Worm (Caenorhabditis elegans): ENCODE data around the gene Y34B4A.4.

Y34B4A.4 gene

DNA sequence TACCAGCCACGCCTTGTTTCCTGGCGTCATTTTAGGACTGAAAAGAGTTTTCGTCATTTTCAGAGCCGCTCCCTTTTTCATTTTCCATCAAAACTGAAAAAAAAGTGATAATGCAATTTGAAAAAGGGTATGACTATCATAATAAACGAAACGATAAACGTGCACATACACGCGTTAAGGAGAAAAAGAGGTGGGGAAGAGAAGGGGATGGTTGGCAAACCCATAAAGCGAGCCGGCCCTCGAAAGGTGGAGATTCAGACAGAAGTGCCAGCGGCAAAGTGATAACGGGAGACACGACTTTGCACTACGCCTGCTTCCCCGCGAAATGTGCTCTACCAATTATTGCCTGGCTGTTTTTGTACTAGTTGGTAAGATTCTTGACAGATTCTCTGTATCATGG is 11.3 kb upstream of the Y34B4A.4 start, which contains the start of gene nspg-14:
TSS of gene nspg-14 (plus strand) at position 250 of the 400 bp plus-strand sequence.
- no peak for TF ChIP-seq fkh-10 (GFP tag; optimal IDR thresholded peaks at IDR 0.05)
- TF ChIP-seq pha-4 (tag; optimal IDR thresholded peaks at IDR 0.05): peak; percentile 32
- TF ChIP-seq skn-1 (tag; optimal IDR thresholded peaks at IDR 0.05): no peak
- TF ChIP-seq ztf-4 (tag; optimal IDR thresholded peaks at IDR 0.05): no peak
- TF ChIP-seq elt-2 (tag; optimal IDR thresholded peaks at IDR 0.05): peak; percentile 84
- TF ChIP-seq pqm-1 (tag; optimal IDR thresholded peaks at IDR 0.05): peak; percentile 72

DNA sequence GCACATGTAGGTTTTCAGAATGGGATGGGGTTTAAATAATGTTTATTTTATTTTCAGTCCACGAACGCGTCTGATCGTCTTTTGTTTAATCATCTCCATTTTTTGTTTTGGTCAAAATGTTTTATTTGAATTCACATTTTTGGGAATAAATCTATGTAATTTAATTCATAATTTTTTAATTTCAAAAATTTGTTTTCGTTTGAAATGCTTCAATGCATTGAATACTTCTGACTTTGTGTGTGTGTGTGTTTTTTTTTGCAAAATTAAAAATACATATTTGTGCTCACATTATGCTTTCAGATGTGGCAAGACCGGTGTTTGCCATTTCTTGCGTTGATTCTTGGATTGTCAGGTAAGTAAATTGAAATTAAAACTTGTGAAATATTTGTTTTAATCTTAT is 9.2 kb upstream of the Y34B4A.4 start, which contains the start of gene nspg-13:
TSS of gene nspg-13 (plus strand) at position 301 of the 400 bp plus-strand sequence.
- TF ChIP-seq ama-1 (optimal IDR thresholded peaks at IDR 0.05) (no peak), daf-12 (tag; optimal IDR thresholded peaks at IDR 0.05) (no peak), mdl-1 (tag; optimal IDR thresholded peaks at IDR 0.05) (no peak), aly-2 (tag; optimal IDR thresholded peaks at IDR 0.05) (no peak), zag-1 (tag; optimal IDR thresholded peaks at IDR 0.05) (no peak), ceh-82 (tag; optimal IDR thresholded peaks at IDR 0.05) (no peak), nhr-76 (tag; optimal IDR thresholded peaks at IDR 0.05) (no peak), sea-2 (GFP tag; optimal IDR thresholded peaks at IDR 0.05) (no peak), hmg-11 (tag; optimal IDR thresholded peaks at IDR 0.05) (no peak), ceh-9 (tag; optimal IDR thresholded peaks at IDR 0.05) (no peak), elt-2 (tag; optimal IDR thresholded peaks at IDR 0.05) (no peak), lin-39 (tag; optimal IDR thresholded peaks at IDR 0.05) (no peak), nhr-23 (tag; optimal IDR thresholded peaks at IDR 0.05) (no peak), ZK546.5 (tag; optimal IDR thresholded peaks at IDR 0.05) (no peak), fkh-2 (tag; optimal IDR thresholded peaks at IDR 0.05) (no peak), nhr-25 (tag; optimal IDR thresholded peaks at IDR 0.05) (no peak), R02D3.7 (tag; optimal IDR thresholded peaks at IDR 0.05) (no peak), elt-1 (tag; optimal IDR thresholded peaks at IDR 0.05) (no peak), nhr-28 (tag; optimal IDR thresholded peaks at IDR 0.05) (no peak), jun-1 (tag; optimal IDR thresholded peaks at IDR 0.05) (no peak)

DNA sequence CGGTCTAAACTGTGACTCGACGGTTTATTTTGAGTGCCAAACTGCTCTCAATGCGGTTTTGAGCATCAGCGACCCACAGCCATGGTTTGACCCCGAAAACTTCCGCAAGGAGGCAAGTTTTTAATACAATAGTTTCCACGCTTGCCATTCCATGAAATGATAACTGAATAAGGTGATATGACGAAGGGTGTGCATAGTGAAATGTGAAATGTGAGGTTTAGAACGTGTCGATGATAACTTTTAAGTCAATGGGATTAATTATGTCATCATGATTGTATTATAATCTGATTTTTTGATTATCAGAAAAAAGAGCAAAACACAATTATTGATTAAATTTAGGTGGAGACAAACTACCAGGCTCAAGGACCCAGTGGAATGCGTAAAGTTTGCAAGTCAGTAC is 8.8 kb upstream of the Y34B4A.4 start:
- TF ChIP-seq elt-2 (tag; optimal IDR thresholded peaks at IDR 0.05): peak; percentile 73
- TF ChIP-seq sea-2 (GFP tag; optimal IDR thresholded peaks at IDR 0.05): no peak

DNA sequence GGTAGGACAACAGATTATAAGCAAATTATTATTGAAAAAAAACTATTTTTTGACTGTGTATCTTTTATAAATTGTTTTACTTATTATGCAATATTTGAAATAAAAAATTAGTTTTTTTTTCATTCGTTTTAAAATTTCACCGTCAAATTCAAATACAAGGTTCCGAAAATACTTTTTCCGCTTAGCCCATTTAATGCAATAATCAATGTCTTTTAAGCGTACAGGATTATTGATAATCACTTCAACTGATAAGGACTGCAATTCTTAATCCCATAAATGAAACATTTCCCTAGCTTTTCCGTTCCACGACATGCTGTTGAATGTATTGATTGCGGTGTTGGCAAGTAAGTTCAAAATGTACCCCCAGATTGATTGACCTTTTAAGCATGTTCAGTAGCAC is 7.1 kb upstream of the Y34B4A.4 start, which contains the start of gene nspg-12:
TSS of gene nspg-12 (plus strand) at position 301 of the 400 bp plus-strand sequence.
- TF ChIP-seq pqm-1 (tag; optimal IDR thresholded peaks at IDR 0.05) (no peak), elt-2 (tag; optimal IDR thresholded peaks at IDR 0.05) (peak; percentile 44)

DNA sequence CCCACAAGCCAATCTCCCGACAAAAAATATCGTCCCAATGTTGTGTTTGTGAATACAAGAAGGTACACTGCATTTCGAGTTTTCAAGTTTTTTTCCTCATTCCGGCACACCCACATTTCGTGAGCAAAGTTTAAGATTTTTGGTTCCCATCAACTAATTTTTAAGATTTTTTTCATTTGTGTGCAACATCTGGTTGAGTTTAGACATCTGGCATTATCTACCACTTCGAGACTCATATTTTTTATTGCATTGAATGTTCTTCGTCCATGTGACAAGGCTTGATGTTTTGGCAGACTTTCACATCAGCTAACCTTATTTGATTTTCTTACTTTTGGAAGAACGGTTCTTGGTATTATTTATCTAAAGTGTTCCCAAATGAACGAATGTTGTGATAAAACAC is 3.7 kb upstream of the Y34B4A.4 start:
- TF ChIP-seq eor-1 (tag; optimal IDR thresholded peaks at IDR 0.05) (no peak), egl-27 (tag; optimal IDR thresholded peaks at IDR 0.05) (no peak), ceh-82 (tag; optimal IDR thresholded peaks at IDR 0.05) (no peak), ama-1 (optimal IDR thresholded peaks at IDR 0.05) (no peak), aly-2 (tag; optimal IDR thresholded peaks at IDR 0.05) (no peak), elt-1 (tag; optimal IDR thresholded peaks at IDR 0.05) (no peak), nhr-11 (tag; optimal IDR thresholded peaks at IDR 0.05) (no peak), fkh-2 (tag; optimal IDR thresholded peaks at IDR 0.05) (no peak), ztf-4 (tag; optimal IDR thresholded peaks at IDR 0.05) (no peak), daf-12 (tag; optimal IDR thresholded peaks at IDR 0.05) (no peak)

DNA sequence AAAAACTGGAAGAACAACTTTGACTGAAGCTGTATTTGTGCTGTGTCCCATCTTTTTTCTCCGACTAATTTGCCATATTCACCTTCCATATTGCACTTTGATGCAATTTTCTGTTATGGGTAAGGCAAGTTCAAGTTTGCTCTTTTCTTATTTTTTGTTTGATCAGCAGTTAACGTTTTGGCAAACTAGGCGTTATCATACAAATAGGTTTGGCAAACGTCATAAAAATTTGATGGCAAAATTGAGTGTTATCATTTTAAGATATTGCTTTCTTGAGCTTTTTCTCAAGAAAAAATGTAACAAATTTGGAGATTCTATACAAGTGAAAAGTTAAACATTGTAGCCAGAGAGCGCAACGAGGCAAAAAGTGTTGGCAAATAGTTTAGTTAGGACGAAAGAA is 2.1 kb upstream of the Y34B4A.4 start:
- TF ChIP-seq ceh-82 (tag; optimal IDR thresholded peaks at IDR 0.05) (no peak), elt-3 (tag; optimal IDR thresholded peaks at IDR 0.05) (no peak), fkh-2 (tag; optimal IDR thresholded peaks at IDR 0.05) (no peak), ztf-4 (tag; optimal IDR thresholded peaks at IDR 0.05) (no peak), aly-2 (tag; optimal IDR thresholded peaks at IDR 0.05) (no peak), pqm-1 (tag; optimal IDR thresholded peaks at IDR 0.05) (peak; percentile 32), nhr-25 (tag; optimal IDR thresholded peaks at IDR 0.05) (no peak), tbx-2 (tag; optimal IDR thresholded peaks at IDR 0.05) (no peak), elt-2 (tag; optimal IDR thresholded peaks at IDR 0.05) (peak; percentile 64)

DNA sequence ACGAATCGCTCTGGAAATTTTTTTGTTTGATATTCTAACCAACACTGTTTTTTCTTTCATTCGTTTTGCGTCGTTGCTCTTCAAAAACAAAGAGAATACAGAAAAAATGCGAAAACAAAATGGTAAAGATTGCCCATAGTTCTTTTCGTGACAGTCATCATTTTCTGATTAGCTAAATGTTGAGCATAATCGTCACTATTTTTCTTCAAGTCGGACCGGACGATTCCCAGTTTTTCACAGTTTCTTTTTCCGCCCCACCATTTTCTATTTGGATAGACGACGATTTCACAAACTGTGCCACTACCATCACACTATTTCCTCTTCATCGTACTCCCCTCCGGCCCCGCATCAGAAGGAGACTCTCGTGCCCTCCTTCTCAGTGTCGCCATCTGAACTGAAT is 541 bp upstream of the Y34B4A.4 start:
- TF ChIP-seq elt-2 (tag; optimal IDR thresholded peaks at IDR 0.05) (no peak), mdl-1 (tag; optimal IDR thresholded peaks at IDR 0.05) (no peak), nhr-76 (tag; optimal IDR thresholded peaks at IDR 0.05) (no peak), nhr-23 (tag; optimal IDR thresholded peaks at IDR 0.05) (no peak), jun-1 (tag; optimal IDR thresholded peaks at IDR 0.05) (no peak), ztf-4 (tag; optimal IDR thresholded peaks at IDR 0.05) (no peak), nhr-28 (tag; optimal IDR thresholded peaks at IDR 0.05) (no peak), nhr-237 (tag; optimal IDR thresholded peaks at IDR 0.05) (no peak), unc-62 (GFP tag; optimal IDR thresholded peaks at IDR 0.05) (no peak), fos-1 (tag; optimal IDR thresholded peaks at IDR 0.05) (no peak)

Data from whole organism, L3 larva.